Fruit fly (Drosophila melanogaster): Measurements from ENCODE around the gene CG42583.
"Not testable (repeated sequence)": the region's sequence is repeated elsewhere in the genome, so short reads cannot be mapped to it uniquely, and the experiment has no call there.

Gene CG42583

DNA sequence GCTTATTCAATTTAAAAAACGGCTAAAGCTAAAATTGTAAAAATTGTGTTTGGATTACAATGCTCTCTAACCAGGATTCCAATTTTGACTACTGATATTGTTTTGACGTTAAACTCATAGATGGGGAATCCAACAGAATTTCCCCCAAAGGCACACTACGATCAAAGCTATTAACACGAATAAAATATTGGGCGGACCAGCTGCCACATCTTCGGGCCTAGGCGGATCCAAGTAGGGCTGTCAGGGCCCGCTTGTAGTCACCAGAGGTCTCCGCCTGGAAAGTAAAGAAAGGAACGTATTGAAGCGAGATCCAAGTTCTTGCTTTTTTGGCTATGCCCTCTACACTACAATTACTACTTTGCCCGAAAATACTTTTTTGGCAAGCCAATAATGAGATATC lies 38.9 kb downstream of the CG42583 start, which contains the start of gene Sdic1:
TSS of gene Sdic1 (minus strand) at position 101 of the 400 bp plus-strand sequence.
- not testable (repeated sequence) for TF ChIP-seq Pif1A (GFP tag; optimal IDR thresholded peaks at IDR 0.05); rn (GFP tag; IDR thresholded peaks at IDR 0.05); Ets98B (GFP tag; IDR thresholded peaks at IDR 0.05)

- not testable (repeated sequence) for TF ChIP-seq Snoo (tag; optimal IDR thresholded peaks at IDR 0.05); CG12605 (GFP tag; IDR thresholded peaks at IDR 0.05); EcR (GFP tag; optimal IDR thresholded peaks at IDR 0.05)
Observed at dm6 chrX:20186387-20186786, 46.8 kb downstream of the CG42583 start, which contains the start of gene Sdic2. TSS of gene Sdic2 (minus strand) at chrX:20186487.
